Worm (Caenorhabditis elegans) whole organism, L2 larva: Measurements from ENCODE around the gene mix-1.
A peak's percentile ranks its signal among the peaks of the same experiment; 100 is the strongest.

Source experiments
- F13H6.1 ChIP-seq: sonication (generic microtip); optimal IDR thresholded peaks from 2 replicates; lab custom pipeline; 2016; ENCODE audit warnings: missing genetic modification characterization, missing compliant biosample characterization
- ZK546.5 ChIP-seq: sonication (generic microtip); optimal IDR thresholded peaks from 2 replicates; lab custom pipeline; 2017; ENCODE audit warnings: missing biosample characterization, missing genetic modification characterization
- alr-1 ChIP-seq: fragments of 150-350 bp; optimal IDR thresholded peaks from 2 replicates; lab custom pipeline; 2014; ENCODE audit warnings: missing biosample characterization, missing genetic modification characterization
- aly-2 ChIP-seq: fragments of 150-350 bp; optimal IDR thresholded peaks from 2 replicates; lab custom pipeline; 2014; ENCODE audit warnings: missing biosample characterization, missing genetic modification characterization
- ama-1 ChIP-seq: fragments of 150-350 bp; optimal IDR thresholded peaks from 2 replicates; lab custom pipeline; 2018; ENCODE audit warnings: inconsistent platforms
- ceh-16 ChIP-seq: fragments of 150-350 bp; optimal IDR thresholded peaks from 2 replicates; lab custom pipeline; 2014; ENCODE audit warnings: missing biosample characterization, missing genetic modification characterization
- crh-2 ChIP-seq: sonication (generic microtip); optimal IDR thresholded peaks from 2 replicates; lab custom pipeline; 2017; ENCODE audit warnings: missing biosample characterization, missing genetic modification characterization
- dmd-4 ChIP-seq: sonication (generic microtip); optimal IDR thresholded peaks from 2 replicates; lab custom pipeline; 2017; ENCODE audit warnings: missing biosample characterization, missing genetic modification characterization
- egl-27 ChIP-seq: sonication (generic microtip); optimal IDR thresholded peaks from 3 replicates; lab custom pipeline; 2017; ENCODE audit warnings: missing biosample characterization, missing genetic modification reagents, missing genetic modification characterization
- elt-1 ChIP-seq: fragments of 150-350 bp; optimal IDR thresholded peaks from 2 replicates; lab custom pipeline; 2014; ENCODE audit warnings: missing biosample characterization, missing genetic modification characterization
- fos-1 ChIP-seq: fragments of 150-350 bp; optimal IDR thresholded peaks from 2 replicates; lab custom pipeline; 2014; ENCODE audit warnings: missing biosample characterization, missing genetic modification characterization
- gmeb-1 ChIP-seq: fragments of 150-350 bp; optimal IDR thresholded peaks from 2 replicates; lab custom pipeline; 2014; ENCODE audit warnings: missing biosample characterization, missing genetic modification characterization
- lin-11 ChIP-seq: fragments of 150-350 bp; sonication (generic microtip); optimal IDR thresholded peaks from 2 replicates; lab custom pipeline; 2014; ENCODE audit warnings: missing biosample characterization, missing genetic modification characterization, inconsistent platforms, mixed read lengths
- lin-13 ChIP-seq: fragments of 150-350 bp; optimal IDR thresholded peaks from 2 replicates; lab custom pipeline; 2014; ENCODE audit warnings: missing biosample characterization, missing genetic modification reagents, missing genetic modification characterization
- mab-5 ChIP-seq: fragments of 150-350 bp; optimal IDR thresholded peaks from 2 replicates; lab custom pipeline; 2014; ENCODE audit warnings: missing biosample characterization, missing genetic modification characterization
- mbf-1 ChIP-seq: sonication (generic microtip); optimal IDR thresholded peaks from 2 replicates; lab custom pipeline; 2017; ENCODE audit warnings: missing biosample characterization, missing genetic modification characterization
- mdl-1 ChIP-seq, 2 experiments: fragments of 150-350 bp in 1 of 2; sonication (generic microtip) in 1 of 2; optimal IDR thresholded peaks; 2 replicates each; lab custom pipeline; 2017; ENCODE audit warnings: missing biosample characterization in 2 of 2, missing genetic modification characterization in 2 of 2
- nhr-10 ChIP-seq: sonication (generic microtip); optimal IDR thresholded peaks from 2 replicates; lab custom pipeline; 2017; ENCODE audit warnings: missing biosample characterization, missing genetic modification characterization
- nhr-11 ChIP-seq: fragments of 150-350 bp; optimal IDR thresholded peaks from 2 replicates; lab custom pipeline; 2014; ENCODE audit warnings: missing biosample characterization, missing genetic modification characterization
- nhr-12 ChIP-seq: fragments of 150-350 bp; optimal IDR thresholded peaks from 2 replicates; lab custom pipeline; 2014; ENCODE audit warnings: missing biosample characterization, missing genetic modification characterization
- nhr-129 ChIP-seq: fragments of 150-350 bp; optimal IDR thresholded peaks from 2 replicates; lab custom pipeline; 2014; ENCODE audit warnings: missing biosample characterization, missing genetic modification characterization
- nhr-21 ChIP-seq: fragments of 150-350 bp; optimal IDR thresholded peaks from 2 replicates; lab custom pipeline; 2014; ENCODE audit warnings: missing biosample characterization, missing genetic modification characterization
- nhr-23 ChIP-seq: fragments of 150-350 bp; optimal IDR thresholded peaks from 2 replicates; lab custom pipeline; 2014; ENCODE audit warnings: missing biosample characterization, missing genetic modification reagents, missing genetic modification characterization
- nhr-25 ChIP-seq: fragments of 150-350 bp; sonication (generic microtip); optimal IDR thresholded peaks from 3 replicates; lab custom pipeline; 2014; ENCODE audit warnings: missing biosample characterization, missing genetic modification characterization
- nhr-77 ChIP-seq: fragments of 150-350 bp; optimal IDR thresholded peaks from 2 replicates; lab custom pipeline; 2014; ENCODE audit warnings: missing biosample characterization, missing genetic modification characterization
- peb-1 ChIP-seq: fragments of 150-350 bp; optimal IDR thresholded peaks from 2 replicates; lab custom pipeline; 2014; ENCODE audit warnings: missing biosample characterization, missing genetic modification characterization
- sma-3 ChIP-seq: sonication (generic microtip); optimal IDR thresholded peaks from 2 replicates; lab custom pipeline; 2016; ENCODE audit warnings: missing genetic modification reagents, missing genetic modification characterization, missing compliant biosample characterization
- sma-9 ChIP-seq, 2 experiments: fragments of 150-350 bp in 1 of 2; sonication (generic microtip) in 1 of 2; optimal IDR thresholded peaks; 2 replicates each; lab custom pipeline; 2014 to 2016; ENCODE audit warnings: missing genetic modification characterization in 2 of 2, mild to moderate bottlenecking in 1 of 2, missing biosample characterization in 1 of 2, missing compliant biosample characterization in 1 of 2, missing genetic modification reagents in 1 of 2, moderate library complexity in 1 of 2
- snpc-4 ChIP-seq: fragments of 150-350 bp; optimal IDR thresholded peaks from 2 replicates; lab custom pipeline; 2014; ENCODE audit warnings: missing biosample characterization, missing genetic modification characterization
- unc-39 ChIP-seq: fragments of 150-350 bp; optimal IDR thresholded peaks from 2 replicates; lab custom pipeline; 2014; ENCODE audit warnings: missing biosample characterization, missing genetic modification characterization
- unc-55 ChIP-seq: fragments of 150-350 bp; sonication (generic microtip); optimal IDR thresholded peaks from 3 replicates; lab custom pipeline; 2014; ENCODE audit warnings: missing biosample characterization, missing genetic modification reagents, missing genetic modification characterization
- unc-62 ChIP-seq: fragments of 150-350 bp; optimal IDR thresholded peaks from 2 replicates; lab custom pipeline; 2014; ENCODE audit warnings: missing biosample characterization, missing genetic modification reagents, missing genetic modification characterization
- zag-1 ChIP-seq: fragments of 150-350 bp; optimal IDR thresholded peaks from 2 replicates; lab custom pipeline; 2014; ENCODE audit warnings: missing biosample characterization, missing genetic modification characterization
- ztf-11 ChIP-seq: sonication (generic microtip); optimal IDR thresholded peaks from 2 replicates; lab custom pipeline; 2017; ENCODE audit warnings: missing biosample characterization, missing genetic modification characterization
- ztf-4 ChIP-seq: fragments of 150-350 bp; optimal IDR thresholded peaks from 2 replicates; lab custom pipeline; 2014; ENCODE audit warnings: missing biosample characterization, missing genetic modification characterization

mix-1 gene

DNA sequence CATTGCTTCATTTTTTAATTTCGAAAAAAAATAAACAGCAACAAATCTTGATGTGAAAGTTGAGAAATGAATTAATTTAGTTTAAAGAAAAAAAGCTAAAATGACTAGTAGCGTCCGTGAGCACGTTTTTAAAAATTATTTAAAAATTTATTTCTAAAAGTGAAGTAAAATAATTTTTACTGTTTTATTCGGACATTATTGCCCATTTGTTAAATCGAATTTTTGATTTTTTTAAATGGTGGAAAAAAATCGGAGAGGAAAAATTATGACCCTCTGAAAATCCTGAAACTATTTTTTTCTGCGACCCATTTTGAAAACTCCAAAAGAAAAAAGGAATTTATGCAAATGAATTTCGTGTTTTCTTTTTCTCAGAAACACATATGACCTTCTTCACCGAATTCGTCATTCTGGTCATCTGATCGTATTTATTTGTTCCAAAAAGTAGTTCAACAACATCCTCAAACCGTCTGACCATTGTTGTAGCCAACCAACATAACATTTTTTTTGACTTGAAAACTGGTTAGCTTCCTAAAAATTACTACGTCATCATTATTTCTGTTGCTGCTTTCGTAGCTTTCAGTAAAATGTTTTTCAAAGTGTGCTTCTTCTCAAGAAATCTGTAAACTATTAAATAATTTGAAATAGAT is 61.9 kb downstream of the mix-1 start, which contains the start of gene F44F4.3:
F44F4.3 (minus strand) TSS at position 51 of the 647 bp plus-strand sequence.
- no peak for TF ChIP-seq elt-1 (tag; lab: Kevin White, UChicago)
- peak; percentile 49 for TF ChIP-seq nhr-25

DNA sequence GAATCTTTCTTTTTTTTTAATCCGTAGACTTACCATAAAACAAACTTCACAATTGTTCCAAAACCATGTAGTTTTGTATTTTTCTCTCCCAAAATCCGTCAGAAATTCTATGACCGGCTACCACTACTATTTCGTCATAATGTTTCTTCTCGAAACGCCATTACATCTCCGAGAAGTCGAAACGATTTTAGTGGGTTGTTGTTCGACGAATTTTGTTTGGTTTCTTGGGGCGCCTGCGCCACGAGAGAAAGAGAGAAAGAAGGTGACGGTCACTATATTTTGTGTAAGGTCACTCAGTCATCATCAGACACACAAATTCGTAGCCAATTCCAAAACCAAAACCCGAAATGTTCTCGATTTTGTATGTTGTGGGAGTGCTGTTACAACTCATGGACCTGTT is 63.1 kb downstream of the mix-1 start:
- no peak for TF ChIP-seq ZK546.5 (tag; lab: Kevin White, UChicago)
- no peak for TF ChIP-seq dmd-4 (tag; lab: Kevin White, UChicago)
- no peak for TF ChIP-seq sma-9 (GFP tag; optimal IDR thresholded peaks at IDR 0.05; lab: Kevin White, UChicago)
- TF ChIP-seq sma-9 (tag; optimal IDR thresholded peaks at IDR 0.05; lab: Kevin White, UChicago) = no peak
- TF ChIP-seq nhr-77 = no peak
- TF ChIP-seq sma-3 = peak; percentile 39
- TF ChIP-seq alr-1 (tag; lab: Kevin White, UChicago) = no peak
- TF ChIP-seq peb-1 (tag; lab: Kevin White, UChicago) = no peak
- no peak for TF ChIP-seq nhr-21 (tag; lab: Kevin White, UChicago)
- TF ChIP-seq mdl-1 (tag; optimal IDR thresholded peaks at IDR 0.05; lab: Kevin White, UChicago) = no peak
- TF ChIP-seq egl-27 (tag; lab: Kevin White, UChicago) = no peak
- TF ChIP-seq lin-13 (GFP tag; lab: Kevin White, UChicago) = no peak
- TF ChIP-seq mbf-1 (tag; lab: Kevin White, UChicago) = no peak
- no peak for TF ChIP-seq nhr-10 (tag; lab: Kevin White, UChicago)
- no peak for TF ChIP-seq nhr-23
- TF ChIP-seq unc-62 (GFP tag; lab: Kevin White, UChicago) = no peak
- TF ChIP-seq gmeb-1 (tag; lab: Kevin White, UChicago) = no peak
- no peak for TF ChIP-seq aly-2 (tag; lab: Kevin White, UChicago)
- TF ChIP-seq nhr-129 (tag; lab: Kevin White, UChicago) = peak; percentile 67
- no peak for TF ChIP-seq ztf-11 (tag; lab: Kevin White, UChicago)
- no peak for TF ChIP-seq ztf-4 (tag; lab: Kevin White, UChicago)
- TF ChIP-seq ama-1 (lab: Kevin White, UChicago) = no peak
- peak; percentile 17 for TF ChIP-seq fos-1 (tag; lab: Kevin White, UChicago)
- no peak for TF ChIP-seq snpc-4 (tag; lab: Kevin White, UChicago)
- no peak for TF ChIP-seq unc-55
- TF ChIP-seq ceh-16 (tag; lab: Kevin White, UChicago) = no peak
- TF ChIP-seq elt-1 (tag; lab: Kevin White, UChicago) = no peak
- TF ChIP-seq nhr-11 (tag; lab: Kevin White, UChicago) = no peak
- TF ChIP-seq crh-2 (tag; lab: Kevin White, UChicago) = no peak
- TF ChIP-seq unc-39 = no peak
- TF ChIP-seq nhr-25 = peak; percentile 75

DNA sequence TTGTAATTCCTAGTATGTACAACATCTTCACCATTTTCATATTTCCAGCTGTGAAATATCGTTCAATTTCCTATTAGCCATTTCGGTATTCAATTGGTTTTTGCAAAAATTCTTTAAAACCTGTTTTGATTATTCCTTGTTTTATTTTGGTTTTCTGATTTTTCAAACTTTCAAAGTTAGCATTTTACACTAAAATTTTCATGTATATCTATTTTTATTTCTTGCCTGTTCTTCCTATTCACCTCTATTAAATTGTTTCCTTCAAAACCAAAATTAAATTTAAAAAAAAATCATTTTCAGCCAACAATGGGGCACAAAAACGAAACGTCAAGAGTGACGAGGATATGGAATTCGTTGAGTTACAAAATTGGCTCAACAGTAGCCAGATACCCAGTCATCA is 64.9 kb downstream of the mix-1 start, which contains the start of gene ptr-8:
ptr-8 (plus strand) TSS at position 301 of the 400 bp plus-strand sequence.
- TF ChIP-seq gmeb-1 (tag; lab: Kevin White, UChicago) (no peak), nhr-10 (tag; lab: Kevin White, UChicago) (no peak), mab-5 (tag; lab: Kevin White, UChicago) (no peak), fos-1 (tag; lab: Kevin White, UChicago) (no peak), ZK546.5 (tag; lab: Kevin White, UChicago) (no peak), unc-62 (GFP tag; lab: Kevin White, UChicago) (no peak), sma-9 (GFP tag; optimal IDR thresholded peaks at IDR 0.05; lab: Kevin White, UChicago) (no peak), sma-9 (tag; optimal IDR thresholded peaks at IDR 0.05; lab: Kevin White, UChicago) (no peak), crh-2 (tag; lab: Kevin White, UChicago) (no peak), F13H6.1 (tag; lab: Kevin White, UChicago) (no peak), nhr-12 (tag; lab: Kevin White, UChicago) (no peak), lin-11 (tag; lab: Kevin White, UChicago) (no peak), zag-1 (tag; lab: Kevin White, UChicago) (no peak), alr-1 (tag; lab: Kevin White, UChicago) (no peak)
